Fruit fly (Drosophila melanogaster) whole organism, embryonic: Measurements from ENCODE around the gene CG13096.

Experiments
- ATbp ChIP-seq: fragments of 200-800 bp; sonication (Bioruptor generic); optimal IDR thresholded peaks from 2 replicates; lab custom pipeline; 2017; ENCODE audit warnings: missing biosample characterization, mild to moderate bottlenecking, missing genetic modification characterization, missing genetic modification reagents
- Asciz ChIP-seq: fragments of 200-800 bp; sonication (Bioruptor generic); optimal IDR thresholded peaks from 2 replicates; lab custom pipeline; 2017; ENCODE audit warnings: missing biosample characterization, mild to moderate bottlenecking, missing genetic modification characterization, missing genetic modification reagents
- B-H2 ChIP-seq: fragments of 200-800 bp; sonication (Bioruptor generic); optimal IDR thresholded peaks from 2 replicates; lab custom pipeline; 2018; ENCODE audit warnings: missing biosample characterization, mild to moderate bottlenecking, missing genetic modification characterization
- CG1024 ChIP-seq: fragments of 200-800 bp; sonication (Bioruptor generic); IDR thresholded peaks from 2 replicates; pipeline ENCODE4 v1.3.6; 2022; ENCODE audit warnings: missing biosample characterization, missing genetic modification characterization
- CG10366 ChIP-seq: fragments of 200-800 bp; sonication (Bioruptor generic); IDR thresholded peaks from 2 replicates; pipeline ENCODE4 v1.3.6; 2022; ENCODE audit warnings: missing biosample characterization, missing genetic modification characterization
- CG11695 ChIP-seq: fragments of 200-800 bp; sonication (Bioruptor generic); IDR thresholded peaks from 3 replicates; pipeline ENCODE4 v1.3.6; 2022; ENCODE audit warnings: missing biosample characterization, missing genetic modification characterization
- CG12942 ChIP-seq: fragments of 200-800 bp; sonication (Bioruptor generic); optimal IDR thresholded peaks from 3 replicates; lab custom pipeline; 2016; ENCODE audit warnings: missing biosample characterization, missing genetic modification characterization
- CG1529 ChIP-seq: fragments of 200-800 bp; sonication (Bioruptor generic); optimal IDR thresholded peaks from 3 replicates; lab custom pipeline; 2018; ENCODE audit warnings: missing biosample characterization, missing genetic modification characterization
- CG15601 ChIP-seq: fragments of 200-800 bp; sonication (Bioruptor generic); optimal IDR thresholded peaks from 3 replicates; lab custom pipeline; 2019; ENCODE audit warnings: missing biosample characterization, mild to moderate bottlenecking, missing genetic modification characterization, moderate library complexity
- CG17328 ChIP-seq: fragments of 200-800 bp; sonication (Bioruptor generic); IDR thresholded peaks from 2 replicates; pipeline ENCODE4 v1.3.6; 2022; ENCODE audit warnings: missing biosample characterization, missing genetic modification characterization
- CG18262 ChIP-seq: fragments of 200-800 bp; optimal IDR thresholded peaks from 3 replicates; lab custom pipeline; 2019; ENCODE audit warnings: missing biosample characterization, mild to moderate bottlenecking, missing genetic modification characterization, moderate library complexity
- CG18764 ChIP-seq: fragments of 200-800 bp; sonication (Bioruptor generic); optimal IDR thresholded peaks from 3 replicates; lab custom pipeline; 2016; ENCODE audit warnings: missing biosample characterization, missing genetic modification characterization
- CG3407 ChIP-seq: fragments of 200-800 bp; sonication (Bioruptor generic); optimal IDR thresholded peaks from 2 replicates; lab custom pipeline; 2018; ENCODE audit warnings: missing biosample characterization, mild to moderate bottlenecking, missing genetic modification characterization
- CG34224 ChIP-seq: fragments of 200-800 bp; sonication (Bioruptor generic); IDR thresholded peaks from 3 replicates; pipeline ENCODE4 v1.3.6; 2022; ENCODE audit warnings: missing biosample characterization, missing genetic modification characterization; ENCODE audit not compliant: partially characterized antibody
- CG42726 ChIP-seq: fragments of 200-800 bp; sonication (Bioruptor generic); IDR thresholded peaks from 2 replicates; pipeline ENCODE4 v1.3.6; 2022; ENCODE audit warnings: missing biosample characterization, missing genetic modification characterization; ENCODE audit not compliant: partially characterized antibody
- CG4282 ChIP-seq: fragments of 200-800 bp; sonication (Bioruptor generic); optimal IDR thresholded peaks from 2 replicates; lab custom pipeline; 2016; ENCODE audit warnings: missing biosample characterization, missing genetic modification characterization
- CG4707 ChIP-seq: fragments of 200-800 bp; sonication (Bioruptor generic); optimal IDR thresholded peaks from 2 replicates; lab custom pipeline; 2018; ENCODE audit warnings: missing biosample characterization, mild to moderate bottlenecking, missing genetic modification characterization, moderate library complexity
- CG6765 ChIP-seq: fragments of 200-800 bp; sonication (Bioruptor generic); optimal IDR thresholded peaks from 3 replicates; lab custom pipeline; 2017; ENCODE audit warnings: missing biosample characterization, mild to moderate bottlenecking, missing genetic modification characterization
- CG6854 ChIP-seq: fragments of 200-800 bp; sonication (Bioruptor generic); optimal IDR thresholded peaks from 3 replicates; lab custom pipeline; 2017; ENCODE audit warnings: missing biosample characterization, mild to moderate bottlenecking, missing genetic modification characterization
- CG7987 ChIP-seq: fragments of 200-800 bp; sonication (Bioruptor generic); optimal IDR thresholded peaks from 2 replicates; lab custom pipeline; 2018; ENCODE audit warnings: missing biosample characterization, mild to moderate bottlenecking, missing genetic modification characterization, moderate library complexity
- CHES-1-like ChIP-seq: fragments of 200-800 bp; sonication (Bioruptor generic); optimal IDR thresholded peaks from 2 replicates; lab custom pipeline; 2016; ENCODE audit warnings: missing biosample characterization, missing genetic modification characterization
- CrebB ChIP-seq: fragments of 200-800 bp; sonication (Bioruptor generic); optimal IDR thresholded peaks from 3 replicates; lab custom pipeline; 2018; ENCODE audit warnings: missing biosample characterization, mild to moderate bottlenecking, missing genetic modification characterization
- D19B ChIP-seq: fragments of 200-800 bp; sonication (Bioruptor generic); optimal IDR thresholded peaks from 2 replicates; lab custom pipeline; 2017; ENCODE audit warnings: missing biosample characterization, mild to moderate bottlenecking, missing genetic modification characterization
- Dfd ChIP-seq, 2 experiments: fragments of >200 bp; optimal IDR thresholded peaks; 2 replicates each; lab custom pipeline; 2017; ENCODE audit warnings: missing biosample characterization in 2 of 2, missing genetic modification characterization in 2 of 2
- Dip2 ChIP-seq: fragments of 200-800 bp; sonication (Bioruptor generic); IDR thresholded peaks from 2 replicates; pipeline ENCODE4 v1.3.6; 2022; ENCODE audit warnings: missing biosample characterization, missing genetic modification characterization
- Fer1 ChIP-seq: fragments of 200-800 bp; sonication (Bioruptor generic); optimal IDR thresholded peaks from 2 replicates; lab custom pipeline; 2017; ENCODE audit warnings: missing biosample characterization, mild to moderate bottlenecking, missing genetic modification characterization
- H15 ChIP-seq: fragments of 200-800 bp; sonication (Bioruptor generic); IDR thresholded peaks from 3 replicates; pipeline ENCODE4 v1.3.6; 2022; ENCODE audit warnings: missing biosample characterization, missing genetic modification characterization
- Hand ChIP-seq: fragments of 200-800 bp; sonication (Bioruptor generic); optimal IDR thresholded peaks from 2 replicates; lab custom pipeline; 2017; ENCODE audit warnings: mild to moderate bottlenecking, missing biosample characterization, missing genetic modification reagents, missing genetic modification characterization
- Hsf ChIP-seq: fragments of 200-800 bp; sonication (Bioruptor generic); optimal IDR thresholded peaks from 3 replicates; lab custom pipeline; 2016; ENCODE audit warnings: missing biosample characterization, missing genetic modification characterization
- Lim3 ChIP-seq: fragments of 200-800 bp; sonication (Bioruptor generic); IDR thresholded peaks from 2 replicates; pipeline ENCODE4 v1.3.6; 2022; ENCODE audit warnings: missing biosample characterization, missing genetic modification characterization
- Meics ChIP-seq: fragments of 200-800 bp; sonication (Bioruptor generic); optimal IDR thresholded peaks from 2 replicates; lab custom pipeline; 2017; ENCODE audit warnings: missing biosample characterization, mild to moderate bottlenecking, missing genetic modification characterization
- NK7.1 ChIP-seq: fragments of 200-800 bp; sonication (Bioruptor generic); optimal IDR thresholded peaks from 3 replicates; lab custom pipeline; 2016; ENCODE audit warnings: missing biosample characterization, missing genetic modification characterization
- PHDP ChIP-seq: fragments of 200-800 bp; sonication (Bioruptor generic); optimal IDR thresholded peaks from 3 replicates; lab custom pipeline; 2018; ENCODE audit warnings: missing biosample characterization, mild to moderate bottlenecking, missing genetic modification characterization, moderate library complexity
- Sox102F ChIP-seq: fragments of 200-800 bp; sonication (Bioruptor generic); optimal IDR thresholded peaks from 2 replicates; lab custom pipeline; 2018; ENCODE audit warnings: missing biosample characterization, mild to moderate bottlenecking, missing genetic modification characterization, moderate library complexity
- Usf ChIP-seq: fragments of 200-800 bp; sonication (Bioruptor generic); optimal IDR thresholded peaks from 2 replicates; lab custom pipeline; 2017; ENCODE audit warnings: missing genotype, missing biosample characterization, missing genetic modification characterization
- ash1 ChIP-seq: fragments of 200-800 bp; sonication (Bioruptor generic); optimal IDR thresholded peaks from 2 replicates; lab custom pipeline; 2018; ENCODE audit warnings: missing biosample characterization, mild to moderate bottlenecking, missing genetic modification characterization
- ato ChIP-seq: fragments of 200-800 bp; sonication (Bioruptor generic); IDR thresholded peaks from 2 replicates; pipeline ENCODE4 v1.3.6; 2022; ENCODE audit warnings: missing biosample characterization, missing genetic modification characterization; ENCODE audit not compliant: partially characterized antibody
- bowl ChIP-seq: fragments of 200-800 bp; sonication (Bioruptor generic); IDR thresholded peaks from 2 replicates; pipeline ENCODE4 v1.3.6; 2022; ENCODE audit warnings: missing biosample characterization, missing genetic modification characterization
- chn ChIP-seq: fragments of 200-800 bp; sonication (Bioruptor generic); optimal IDR thresholded peaks from 2 replicates; lab custom pipeline; 2016; ENCODE audit warnings: missing biosample characterization, missing genetic modification characterization
- crol ChIP-seq: fragments of 200-800 bp; sonication (Bioruptor generic); IDR thresholded peaks from 2 replicates; pipeline ENCODE4 v1.3.6; 2022; ENCODE audit warnings: missing biosample characterization, missing genetic modification characterization
- cwo ChIP-seq: fragments of 200-800 bp; sonication (Bioruptor generic); optimal IDR thresholded peaks from 3 replicates; lab custom pipeline; 2017; ENCODE audit warnings: missing biosample characterization, missing genetic modification characterization, mild to moderate bottlenecking, moderate library complexity, missing genetic modification reagents
- ems ChIP-seq: fragments of 200-800 bp; sonication (Bioruptor generic); optimal IDR thresholded peaks from 3 replicates; lab custom pipeline; 2016; ENCODE audit warnings: missing biosample characterization, missing genetic modification characterization
- fd3F ChIP-seq: fragments of 200-800 bp; sonication (Bioruptor generic); optimal IDR thresholded peaks from 2 replicates; lab custom pipeline; 2018; ENCODE audit warnings: missing biosample characterization, mild to moderate bottlenecking, missing genetic modification characterization, moderate library complexity
- gsb ChIP-seq: fragments of 200-800 bp; sonication (Bioruptor generic); IDR thresholded peaks from 2 replicates; pipeline ENCODE4 v1.3.6; 2022; ENCODE audit warnings: missing biosample characterization, missing genetic modification characterization
- ham ChIP-seq: fragments of 200-800 bp; sonication (Bioruptor generic); IDR thresholded peaks from 2 replicates; pipeline ENCODE4 v1.3.6; 2022; ENCODE audit warnings: missing biosample characterization, missing genetic modification characterization
- lilli ChIP-seq: fragments of 200-800 bp; sonication (Bioruptor generic); optimal IDR thresholded peaks from 3 replicates; lab custom pipeline; 2016; ENCODE audit warnings: missing biosample characterization, missing genetic modification characterization
- lmd ChIP-seq: fragments of 200-800 bp; sonication (Bioruptor generic); IDR thresholded peaks from 2 replicates; pipeline ENCODE4 v1.3.6; 2022; ENCODE audit warnings: missing biosample characterization, missing genetic modification characterization
- maf-S ChIP-seq: fragments of 200-800 bp; sonication (Bioruptor generic); optimal IDR thresholded peaks from 2 replicates; lab custom pipeline; 2016; ENCODE audit warnings: missing biosample characterization, missing genetic modification characterization
- pum ChIP-seq: fragments of 200-800 bp; sonication (Bioruptor generic); optimal IDR thresholded peaks from 2 replicates; lab custom pipeline; 2016; ENCODE audit warnings: missing biosample characterization, missing genetic modification characterization
- sens-2 ChIP-seq: fragments of 200-800 bp; sonication (Bioruptor generic); IDR thresholded peaks from 2 replicates; pipeline ENCODE4 v1.3.6; 2022; ENCODE audit warnings: missing biosample characterization, missing genetic modification characterization
- stwl ChIP-seq: fragments of 200-800 bp; sonication (Bioruptor generic); optimal IDR thresholded peaks from 3 replicates; lab custom pipeline; 2018; ENCODE audit warnings: missing biosample characterization, mild to moderate bottlenecking, missing genetic modification characterization, moderate library complexity
- tna ChIP-seq: fragments of 200-800 bp; sonication (Bioruptor generic); IDR thresholded peaks from 2 replicates; pipeline ENCODE4 v1.3.6; 2022; ENCODE audit warnings: missing biosample characterization, missing genetic modification characterization; ENCODE audit not compliant: partially characterized antibody

CG13096 gene

DNA sequence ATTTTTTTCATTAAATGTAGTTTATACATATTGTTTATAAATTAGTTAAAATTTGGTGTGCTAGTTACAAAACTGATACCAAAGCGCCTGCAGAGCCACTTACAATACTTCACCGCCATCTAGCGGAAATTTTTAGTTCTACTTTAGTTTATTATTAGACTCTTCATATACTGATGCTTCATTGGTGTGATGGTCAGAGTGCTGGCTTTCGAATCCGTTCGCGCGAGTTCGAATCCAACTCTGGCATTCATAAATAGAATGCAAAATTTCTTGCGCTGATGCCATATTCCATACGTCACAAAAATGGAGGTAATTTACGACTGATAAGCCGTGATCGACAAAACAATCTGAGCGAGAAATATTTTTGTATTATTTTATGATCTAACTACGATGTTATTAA, 26.1 kb downstream of the CG13096 start (continued):
- TF ChIP-seq CG34224 (GFP tag; lab: Robert Waterston, UW): peak; percentile 57; the same call in 2 of the 3 replicates
- TF ChIP-seq CG17328: no peak
- TF ChIP-seq crol (GFP tag; lab: Robert Waterston, UW): no peak
- no peak for TF ChIP-seq B-H2 (GFP tag; lab: Kevin White, UChicago)
- no peak for TF ChIP-seq pum (GFP tag; lab: Kevin White, UChicago)
- TF ChIP-seq NK7.1: no peak
- no peak for TF ChIP-seq Asciz (GFP tag; lab: Kevin White, UChicago)
- TF ChIP-seq Meics (GFP tag; lab: Kevin White, UChicago): no peak
- no peak for TF ChIP-seq H15 (GFP tag; lab: Robert Waterston, UW)
- peak; percentile 38; the same call in 1 of the 2 replicates for TF ChIP-seq ato (GFP tag; lab: Robert Waterston, UW)
- peak; percentile 89 for TF ChIP-seq CG42726 (GFP tag; lab: Robert Waterston, UW)
- no peak for TF ChIP-seq CG1529
- TF ChIP-seq Lim3 (GFP tag; lab: Robert Waterston, UW): no peak
- no peak for TF ChIP-seq Dip2
- TF ChIP-seq lmd (GFP tag; lab: Robert Waterston, UW): no peak
- TF ChIP-seq CG4282 (GFP tag; lab: Kevin White, UChicago): no peak
- no peak for TF ChIP-seq D19B
- TF ChIP-seq CG1024 (GFP tag; lab: Robert Waterston, UW): no peak
- no peak for TF ChIP-seq CG10366 (GFP tag; lab: Robert Waterston, UW)
- peak; percentile 67; the same call in 1 of the 2 replicates for TF ChIP-seq tna (GFP tag; lab: Robert Waterston, UW)
- TF ChIP-seq CG3407 (GFP tag; lab: Kevin White, UChicago): no peak
- no peak for TF ChIP-seq gsb (GFP tag; lab: Robert Waterston, UW)
- no peak for TF ChIP-seq ham (GFP tag; lab: Robert Waterston, UW)
- TF ChIP-seq CG12942: no peak
- no peak for TF ChIP-seq Dfd (GFP tag; optimal IDR thresholded peaks at IDR 0.05; lab: Kevin White, UChicago)
- TF ChIP-seq Usf (GFP tag; lab: Kevin White, UChicago): no peak
- TF ChIP-seq Hand: no peak
- TF ChIP-seq fd3F (GFP tag; lab: Kevin White, UChicago): no peak
- no peak for TF ChIP-seq CG15601
- TF ChIP-seq chn: no peak
- TF ChIP-seq CG18764 (GFP tag; lab: Kevin White, UChicago): no peak
- no peak for TF ChIP-seq CG4707 (GFP tag; lab: Kevin White, UChicago)
- no peak for TF ChIP-seq CG11695 (GFP tag; lab: Robert Waterston, UW)
- no peak for TF ChIP-seq sens-2
- no peak for TF ChIP-seq CHES-1-like (GFP tag; lab: Kevin White, UChicago)
- TF ChIP-seq Fer1 (GFP tag; lab: Kevin White, UChicago): peak; percentile 30
- TF ChIP-seq cwo: no peak
- TF ChIP-seq CG7987 (GFP tag; lab: Kevin White, UChicago): no peak
- no peak for TF ChIP-seq maf-S (GFP tag; lab: Kevin White, UChicago)
- TF ChIP-seq PHDP (tag; lab: Kevin White, UChicago): no peak
- TF ChIP-seq CG18262 (tag; lab: Kevin White, UChicago): no peak
- TF ChIP-seq bowl (GFP tag; lab: Robert Waterston, UW): 0 out of 2 replicates have a peak, but pooled peaks have one; percentile 24
- no peak for TF ChIP-seq CG6854 (GFP tag; lab: Kevin White, UChicago)
- no peak for TF ChIP-seq Hsf (GFP tag; lab: Kevin White, UChicago)
- TF ChIP-seq ash1 (GFP tag; lab: Kevin White, UChicago): no peak
- no peak for TF ChIP-seq CG6765
- no peak for TF ChIP-seq CrebB (tag; lab: Kevin White, UChicago)
- TF ChIP-seq ATbp (GFP tag; lab: Kevin White, UChicago): no peak
- no peak for TF ChIP-seq stwl (tag; lab: Kevin White, UChicago)
- no peak for TF ChIP-seq lilli (GFP tag; lab: Kevin White, UChicago)
- no peak for TF ChIP-seq Sox102F
- TF ChIP-seq ems (GFP tag; lab: Kevin White, UChicago): no peak
